Fruit fly (Drosophila melanogaster) whole organism, embryonic: ENCODE data around the gene CG31230.
A peak's percentile ranks its signal among the peaks of the same experiment; 100 is the strongest.

Source experiments
- BtbVII ChIP-seq: fragments of 200-800 bp; sonication (Bioruptor generic); optimal IDR thresholded peaks from 3 replicates; lab custom pipeline; 2017; ENCODE audit warnings: missing biosample characterization, mild to moderate bottlenecking, missing genetic modification characterization
- CG10366 ChIP-seq: fragments of 200-800 bp; sonication (Bioruptor generic); IDR thresholded peaks from 2 replicates; pipeline ENCODE4 v1.3.6; 2022; ENCODE audit warnings: missing biosample characterization, missing genetic modification characterization
- CG10959 ChIP-seq: fragments of 200-800 bp; sonication (Bioruptor generic); IDR thresholded peaks from 2 replicates; pipeline ENCODE4 v1.3.6; 2022; ENCODE audit warnings: missing biosample characterization, missing genetic modification characterization
- CG13287 ChIP-seq: fragments of 200-800 bp; sonication (Bioruptor generic); IDR thresholded peaks from 2 replicates; pipeline ENCODE4 v1.3.6; 2022; ENCODE audit warnings: missing biosample characterization, missing genetic modification characterization; ENCODE audit not compliant: partially characterized antibody
- CG1647 ChIP-seq: fragments of 200-800 bp; sonication (Bioruptor generic); optimal IDR thresholded peaks from 3 replicates; lab custom pipeline; 2016; ENCODE audit warnings: missing biosample characterization, missing genetic modification characterization
- CG17359 ChIP-seq: fragments of 200-800 bp; sonication (Bioruptor generic); optimal IDR thresholded peaks from 3 replicates; lab custom pipeline; 2018; ENCODE audit warnings: missing biosample characterization, mild to moderate bottlenecking, missing genetic modification characterization, moderate library complexity
- CG1832 ChIP-seq: fragments of 200-800 bp; sonication (Bioruptor generic); optimal IDR thresholded peaks from 2 replicates; lab custom pipeline; 2017; ENCODE audit warnings: missing biosample characterization, mild to moderate bottlenecking, missing genetic modification characterization, inconsistent platforms
- CG18764 ChIP-seq: fragments of 200-800 bp; sonication (Bioruptor generic); optimal IDR thresholded peaks from 3 replicates; lab custom pipeline; 2016; ENCODE audit warnings: missing biosample characterization, missing genetic modification characterization
- CG2712 ChIP-seq: fragments of 200-800 bp; optimal IDR thresholded peaks from 3 replicates; lab custom pipeline; 2019; ENCODE audit warnings: missing biosample characterization, mild to moderate bottlenecking, missing genetic modification characterization, moderate library complexity
- CG30431 ChIP-seq: fragments of 200-800 bp; sonication (Bioruptor generic); optimal IDR thresholded peaks from 2 replicates; lab custom pipeline; 2017; ENCODE audit warnings: missing biosample characterization, missing genetic modification characterization
- CG34224 ChIP-seq: fragments of 200-800 bp; sonication (Bioruptor generic); IDR thresholded peaks from 3 replicates; pipeline ENCODE4 v1.3.6; 2022; ENCODE audit warnings: missing biosample characterization, missing genetic modification characterization; ENCODE audit not compliant: partially characterized antibody
- CG4360 ChIP-seq: fragments of 200-800 bp; sonication (Bioruptor generic); IDR thresholded peaks from 2 replicates; pipeline ENCODE4 v1.3.6; 2022; ENCODE audit warnings: missing biosample characterization, missing genetic modification characterization
- CG4424 ChIP-seq: fragments of 200-800 bp; sonication (Bioruptor generic); optimal IDR thresholded peaks from 3 replicates; lab custom pipeline; 2016; ENCODE audit warnings: missing biosample characterization, missing genetic modification characterization
- CG4820 ChIP-seq: fragments of 200-800 bp; sonication (Bioruptor generic); optimal IDR thresholded peaks from 3 replicates; lab custom pipeline; 2016; ENCODE audit warnings: missing biosample characterization, missing genetic modification characterization
- CG6689 ChIP-seq: fragments of 200-800 bp; sonication (Bioruptor generic); IDR thresholded peaks from 2 replicates; pipeline ENCODE4 v1.3.6; 2022; ENCODE audit warnings: missing biosample characterization, missing genetic modification characterization
- CG7987 ChIP-seq: fragments of 200-800 bp; sonication (Bioruptor generic); optimal IDR thresholded peaks from 2 replicates; lab custom pipeline; 2018; ENCODE audit warnings: missing biosample characterization, mild to moderate bottlenecking, missing genetic modification characterization, moderate library complexity
- CG8089 ChIP-seq: fragments of 200-800 bp; sonication (Bioruptor generic); optimal IDR thresholded peaks from 3 replicates; lab custom pipeline; 2016; ENCODE audit warnings: missing biosample characterization, missing genetic modification characterization
- CG8478 ChIP-seq: fragments of >200 bp; optimal IDR thresholded peaks from 2 replicates; lab custom pipeline; 2018
- CG9609 ChIP-seq: fragments of 200-800 bp; sonication (Bioruptor generic); optimal IDR thresholded peaks from 3 replicates; lab custom pipeline; 2016; ENCODE audit warnings: missing biosample characterization, missing genetic modification characterization
- Dip3 ChIP-seq: fragments of 200-800 bp; sonication (Bioruptor generic); optimal IDR thresholded peaks from 3 replicates; lab custom pipeline; 2016; ENCODE audit warnings: missing biosample characterization, missing genetic modification characterization
- E2f2 ChIP-seq: fragments of 200-800 bp; sonication (Bioruptor generic); IDR thresholded peaks from 2 replicates; pipeline ENCODE4 v1.3.6; 2022; ENCODE audit warnings: missing biosample characterization, missing genetic modification characterization
- ERR ChIP-seq: fragments of 200-800 bp; sonication (Bioruptor generic); optimal IDR thresholded peaks from 2 replicates; lab custom pipeline; 2016; ENCODE audit warnings: missing biosample characterization, missing genetic modification characterization
- Ets97D ChIP-seq: fragments of 200-800 bp; sonication (Bioruptor generic); optimal IDR thresholded peaks from 3 replicates; lab custom pipeline; 2016; ENCODE audit warnings: missing biosample characterization, missing genetic modification characterization
- HHEX ChIP-seq: fragments of 200-800 bp; sonication (Bioruptor generic); optimal IDR thresholded peaks from 3 replicates; lab custom pipeline; 2017; ENCODE audit warnings: missing biosample characterization, mild to moderate bottlenecking, missing genetic modification characterization, missing genetic modification reagents
- Rx ChIP-seq: fragments of 200-800 bp; sonication (Bioruptor generic); IDR thresholded peaks from 2 replicates; pipeline ENCODE4 v1.3.6; 2022; ENCODE audit warnings: missing biosample characterization, missing genetic modification characterization
- Ssrp ChIP-seq: fragments of 200-800 bp; sonication (Bioruptor generic); optimal IDR thresholded peaks from 2 replicates; lab custom pipeline; 2018; ENCODE audit warnings: missing biosample characterization, mild to moderate bottlenecking, missing genetic modification characterization, moderate library complexity
- YL-1 ChIP-seq: fragments of 200-800 bp; sonication (Bioruptor generic); optimal IDR thresholded peaks from 3 replicates; lab custom pipeline; 2017; ENCODE audit warnings: missing biosample characterization, mild to moderate bottlenecking, missing genetic modification characterization
- ab ChIP-seq: fragments of 200-800 bp; sonication (Bioruptor generic); optimal IDR thresholded peaks from 2 replicates; lab custom pipeline; 2016; ENCODE audit warnings: missing biosample characterization, missing genetic modification characterization
- ase ChIP-seq: fragments of 200-800 bp; sonication (Bioruptor generic); IDR thresholded peaks from 3 replicates; pipeline ENCODE4 v1.3.6; 2022; ENCODE audit warnings: missing biosample characterization, missing genetic modification characterization
- bcd ChIP-seq: fragments of 200-800 bp; sonication (Bioruptor generic); optimal IDR thresholded peaks from 2 replicates; lab custom pipeline; 2017; ENCODE audit warnings: missing biosample characterization, mild to moderate bottlenecking, missing genetic modification characterization
- cad ChIP-seq: fragments of >200 bp; optimal IDR thresholded peaks from 2 replicates; lab custom pipeline; 2017; ENCODE audit warnings: missing biosample characterization, missing genetic modification characterization
- chif ChIP-seq, 2 experiments: fragments of 200-800 bp; sonication (Bioruptor generic); optimal IDR thresholded peaks; 3 replicates each; lab custom pipeline; 2016; ENCODE audit warnings: missing biosample characterization in 2 of 2, missing genetic modification characterization in 2 of 2
- corto ChIP-seq: fragments of 200-800 bp; sonication (Bioruptor generic); optimal IDR thresholded peaks from 2 replicates; lab custom pipeline; 2016; ENCODE audit warnings: missing biosample characterization, mild to moderate bottlenecking, missing genetic modification characterization, moderate library complexity
- fd102C ChIP-seq: fragments of 200-800 bp; sonication (Bioruptor generic); optimal IDR thresholded peaks from 2 replicates; lab custom pipeline; 2018; ENCODE audit warnings: missing biosample characterization, mild to moderate bottlenecking, missing genetic modification characterization, moderate library complexity
- fru ChIP-seq: fragments of >200 bp; optimal IDR thresholded peaks from 2 replicates; lab custom pipeline; 2017
- gcm2 ChIP-seq: fragments of 200-800 bp; sonication (Bioruptor generic); optimal IDR thresholded peaks from 2 replicates; lab custom pipeline; 2016; ENCODE audit warnings: missing biosample characterization, missing genetic modification characterization
- nmo ChIP-seq: fragments of 200-800 bp; sonication (Bioruptor generic); optimal IDR thresholded peaks from 2 replicates; lab custom pipeline; 2018; ENCODE audit warnings: missing biosample characterization, mild to moderate bottlenecking, missing genetic modification characterization, moderate library complexity
- nom ChIP-seq: fragments of 200-800 bp; sonication (Bioruptor generic); optimal IDR thresholded peaks from 2 replicates; lab custom pipeline; 2017; ENCODE audit warnings: missing biosample characterization, missing genetic modification characterization, mild to moderate bottlenecking, moderate library complexity, missing genetic modification reagents
- org-1 ChIP-seq: fragments of 200-800 bp; sonication (Bioruptor generic); optimal IDR thresholded peaks from 2 replicates; lab custom pipeline; 2017; ENCODE audit warnings: missing biosample characterization, missing genetic modification characterization
- otp ChIP-seq: fragments of 200-800 bp; sonication (Bioruptor generic); IDR thresholded peaks from 3 replicates; pipeline ENCODE4, ENCODE4 v1.3.6; 2022; ENCODE audit warnings: missing biosample characterization, missing genetic modification characterization
- pzg ChIP-seq: fragments of 200-800 bp; sonication (Bioruptor generic); optimal IDR thresholded peaks from 3 replicates; lab custom pipeline; 2018; ENCODE audit warnings: missing biosample characterization, mild to moderate bottlenecking, missing genetic modification characterization, moderate library complexity
- row ChIP-seq: fragments of 200-800 bp; sonication (Bioruptor generic); IDR thresholded peaks from 3 replicates; pipeline ENCODE4 v1.3.6; 2022; ENCODE audit warnings: missing biosample characterization, missing genetic modification characterization
- sqz ChIP-seq: fragments of 200-800 bp; sonication (Bioruptor generic); optimal IDR thresholded peaks from 3 replicates; lab custom pipeline; 2018; ENCODE audit warnings: missing biosample characterization, mild to moderate bottlenecking, missing genetic modification characterization
- sr ChIP-seq: fragments of 200-800 bp; sonication (Bioruptor generic); IDR thresholded peaks from 3 replicates; pipeline ENCODE4 v1.3.6; 2022; ENCODE audit warnings: missing biosample characterization, missing genetic modification characterization
- stwl ChIP-seq: fragments of 200-800 bp; sonication (Bioruptor generic); optimal IDR thresholded peaks from 3 replicates; lab custom pipeline; 2018; ENCODE audit warnings: missing biosample characterization, mild to moderate bottlenecking, missing genetic modification characterization, moderate library complexity
- tin ChIP-seq: fragments of 200-800 bp; sonication (Bioruptor generic); optimal IDR thresholded peaks from 3 replicates; lab custom pipeline; 2016; ENCODE audit warnings: missing biosample characterization, missing genetic modification characterization
- tx ChIP-seq: fragments of 200-800 bp; sonication (Bioruptor generic); optimal IDR thresholded peaks from 2 replicates; lab custom pipeline; 2016; ENCODE audit warnings: missing biosample characterization, missing genetic modification characterization
- zen ChIP-seq: fragments of 200-800 bp; sonication (Bioruptor generic); optimal IDR thresholded peaks from 3 replicates; lab custom pipeline; 2018; ENCODE audit warnings: missing biosample characterization, mild to moderate bottlenecking, missing genetic modification characterization, moderate library complexity
- zf30C ChIP-seq: fragments of 200-800 bp; sonication (Bioruptor generic); optimal IDR thresholded peaks from 3 replicates; lab custom pipeline; 2018; ENCODE audit warnings: missing biosample characterization, mild to moderate bottlenecking, missing genetic modification characterization
- zfh1 ChIP-seq: fragments of 200-800 bp; sonication (Bioruptor generic); IDR thresholded peaks from 3 replicates; pipeline ENCODE4 v1.3.6; 2022; ENCODE audit warnings: missing biosample characterization, missing genetic modification characterization
- zfh2 ChIP-seq: fragments of 200-800 bp; sonication (Bioruptor generic); optimal IDR thresholded peaks from 2 replicates; lab custom pipeline; 2016; ENCODE audit warnings: missing biosample characterization, missing genetic modification characterization

The CG31230 gene

DNA sequence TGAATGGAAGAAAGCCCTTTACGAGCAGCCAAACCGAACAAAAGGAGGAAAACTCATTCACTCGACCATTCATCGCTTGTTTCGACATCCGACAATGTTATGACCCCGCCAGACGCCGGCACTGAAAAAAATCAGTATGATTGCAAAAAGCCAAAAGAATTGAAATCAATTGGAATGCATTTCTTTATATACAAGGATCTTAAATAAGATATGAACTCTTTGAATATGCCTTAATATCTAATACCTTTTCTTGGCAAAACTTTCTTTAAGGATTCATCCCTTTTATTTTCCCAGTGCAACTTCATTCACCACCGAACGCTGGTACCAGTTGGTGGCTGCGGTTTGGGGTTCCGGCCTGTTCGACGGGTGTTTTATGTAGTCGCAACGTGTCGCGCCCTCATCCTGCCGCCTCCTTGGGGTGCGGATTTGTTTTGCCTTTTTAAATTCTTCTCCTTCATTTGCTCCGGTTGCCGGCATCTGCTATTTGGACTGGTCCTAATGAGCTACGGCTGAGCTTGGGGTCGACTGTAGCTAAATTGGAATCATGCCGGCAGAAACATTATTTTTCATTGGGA is 48.4 kb downstream of the CG31230 start (continued):
- TF ChIP-seq CG34224 (GFP tag; lab: Robert Waterston, UW) = no peak
- TF ChIP-seq nom = peak; percentile 17
- TF ChIP-seq CG9609 (GFP tag; lab: Kevin White, UChicago) = peak; percentile 71
- TF ChIP-seq HHEX (GFP tag; lab: Kevin White, UChicago) = peak; percentile 83
- peak; percentile 89 for TF ChIP-seq zfh1 (GFP tag; lab: Robert Waterston, UW)
- peak; percentile 78 for TF ChIP-seq CG4424 (GFP tag; lab: Kevin White, UChicago)
- TF ChIP-seq YL-1 (GFP tag; lab: Kevin White, UChicago) = no peak
- peak; percentile 40 for TF ChIP-seq gcm2 (GFP tag; lab: Kevin White, UChicago)
- peak; percentile 88 for TF ChIP-seq CG6689 (GFP tag; lab: Robert Waterston, UW)
- peak; percentile 86 for TF ChIP-seq nmo (GFP tag; lab: Kevin White, UChicago)
- no peak for TF ChIP-seq CG1832 (GFP tag; lab: Kevin White, UChicago)
- TF ChIP-seq CG10959 (GFP tag; lab: Robert Waterston, UW) = no peak
- peak; percentile 76; the same call in 2 of the 3 replicates for TF ChIP-seq ase (GFP tag; lab: Robert Waterston, UW)
- peak; percentile 77 for TF ChIP-seq Ssrp (tag; lab: Kevin White, UChicago)
- peak; percentile 61 to 81 for TF ChIP-seq chif (GFP tag; optimal IDR thresholded peaks at IDR 0.05; lab: Kevin White, UChicago)
- TF ChIP-seq zen (tag; lab: Kevin White, UChicago) = no peak
- TF ChIP-seq otp (GFP tag; lab: Robert Waterston, UW) = peak; percentile 63; the same call in 1 of the 3 replicates
- TF ChIP-seq tin = peak; percentile 78
- TF ChIP-seq CG1647 (GFP tag; lab: Kevin White, UChicago) = peak; percentile 76
- peak; percentile 78 for TF ChIP-seq zfh2
- no peak for TF ChIP-seq sr (GFP tag; lab: Robert Waterston, UW)
- peak; percentile 37 for TF ChIP-seq Ets97D
- TF ChIP-seq E2f2 (GFP tag; lab: Robert Waterston, UW) = peak; percentile 63
- peak; percentile 74 for TF ChIP-seq ERR (GFP tag; lab: Kevin White, UChicago)
- TF ChIP-seq CG2712 (tag; lab: Kevin White, UChicago) = peak; percentile 93
- peak; percentile 8 for TF ChIP-seq ab (GFP tag; lab: Kevin White, UChicago)
- TF ChIP-seq CG8478 (lab: Kevin White, UChicago) = no peak
- TF ChIP-seq Dip3 (GFP tag; lab: Kevin White, UChicago) = peak; percentile 79
- peak; percentile 82 for TF ChIP-seq zf30C
- peak; percentile 10 for TF ChIP-seq pzg (GFP tag; lab: Kevin White, UChicago)
- peak; percentile 17 for TF ChIP-seq corto (GFP tag; lab: Kevin White, UChicago)
- peak; percentile 55 for TF ChIP-seq CG30431 (GFP tag; lab: Kevin White, UChicago)
- TF ChIP-seq stwl (tag; lab: Kevin White, UChicago) = no peak
- TF ChIP-seq sqz (GFP tag; lab: Kevin White, UChicago) = peak; percentile 75
- TF ChIP-seq Rx (GFP tag; lab: Robert Waterston, UW) = peak; percentile 72
- TF ChIP-seq cad (GFP tag; lab: Kevin White, UChicago) = no peak
- TF ChIP-seq CG8089 (GFP tag; lab: Kevin White, UChicago) = peak; percentile 68
- TF ChIP-seq fd102C (GFP tag; lab: Kevin White, UChicago) = no peak
- TF ChIP-seq CG13287 (GFP tag; lab: Robert Waterston, UW) = no peak
- peak; percentile 4 for TF ChIP-seq CG7987 (GFP tag; lab: Kevin White, UChicago)
- no peak for TF ChIP-seq CG4360 (GFP tag; lab: Robert Waterston, UW)
- TF ChIP-seq CG18764 = peak; percentile 57
- no peak for TF ChIP-seq fru
- peak; percentile 85 for TF ChIP-seq bcd (GFP tag; lab: Kevin White, UChicago)
- TF ChIP-seq row (GFP tag; lab: Robert Waterston, UW) = peak; percentile 92
- peak; percentile 89 for TF ChIP-seq BtbVII (GFP tag; lab: Kevin White, UChicago)
- peak; percentile 88 for TF ChIP-seq org-1
- peak; percentile 90 for TF ChIP-seq CG17359 (tag; lab: Kevin White, UChicago)
- TF ChIP-seq CG4820 (GFP tag; lab: Kevin White, UChicago) = peak; percentile 72
- TF ChIP-seq tx (GFP tag; lab: Kevin White, UChicago) = peak; percentile 72
- peak; percentile 84 for TF ChIP-seq CG10366 (GFP tag; lab: Robert Waterston, UW)
